Worm (Caenorhabditis elegans) whole organism, early embryonic: ENCODE measurements around the gene F44D12.10.

Source experiments
- B0310.2 ChIP-seq: sonication (generic microtip); optimal IDR thresholded peaks from 2 replicates; lab custom pipeline; 2016; ENCODE audit warnings: mild to moderate bottlenecking, missing genetic modification characterization, missing compliant biosample characterization
- F13C5.2 ChIP-seq: sonication (generic microtip); optimal IDR thresholded peaks from 2 replicates; lab custom pipeline; 2017; ENCODE audit warnings: mild to moderate bottlenecking, missing genetic modification characterization, inconsistent platforms, missing compliant biosample characterization
- aly-1 ChIP-seq: sonication (generic microtip); optimal IDR thresholded peaks from 2 replicates; lab custom pipeline; 2016; ENCODE audit warnings: missing genetic modification characterization, missing compliant biosample characterization
- ama-1 ChIP-seq: fragments of 150-350 bp; optimal IDR thresholded peaks from 2 replicates; lab custom pipeline; 2014
- ceh-13 ChIP-seq: fragments of 200-800 bp; sonication (Bioruptor generic); optimal IDR thresholded peaks from 2 replicates; lab custom pipeline; 2018; ENCODE audit warnings: mild to moderate bottlenecking, missing genetic modification characterization, missing compliant biosample characterization
- ceh-36 ChIP-seq: sonication (generic microtip); optimal IDR thresholded peaks from 2 replicates; lab custom pipeline; 2016; ENCODE audit warnings: missing genetic modification characterization, inconsistent platforms, missing compliant biosample characterization
- ets-7 ChIP-seq: sonication (generic microtip); optimal IDR thresholded peaks from 2 replicates; lab custom pipeline; 2016; ENCODE audit warnings: missing genotype, missing genetic modification characterization, missing compliant biosample characterization
- flt-1 ChIP-seq: fragments of 200-800 bp; sonication (Bioruptor generic); IDR thresholded peaks from 2 replicates; pipeline ENCODE4 v1.3.6; 2022; ENCODE audit warnings: missing genetic modification characterization, missing compliant biosample characterization
- hmbx-1 ChIP-seq: sonication (generic microtip); optimal IDR thresholded peaks from 2 replicates; lab custom pipeline; 2016; ENCODE audit warnings: mild to moderate bottlenecking, missing genetic modification characterization, missing compliant biosample characterization
- hmg-4 ChIP-seq: fragments of 200-800 bp; sonication (Bioruptor generic); optimal IDR thresholded peaks from 2 replicates; lab custom pipeline; 2018; ENCODE audit warnings: mild to moderate bottlenecking, missing genetic modification characterization, missing compliant biosample characterization
- hnd-1 ChIP-seq: sonication (generic microtip); optimal IDR thresholded peaks from 2 replicates; lab custom pipeline; 2016; ENCODE audit warnings: missing genetic modification characterization, missing compliant biosample characterization
- pes-1 ChIP-seq: fragments of 200-800 bp; sonication (Bioruptor generic); IDR thresholded peaks from 2 replicates; pipeline ENCODE4 v1.3.6; 2022; ENCODE audit warnings: missing genetic modification reagents, missing genetic modification characterization, missing compliant biosample characterization
- scrt-1 ChIP-seq: fragments of 200-800 bp; sonication (Bioruptor generic); IDR thresholded peaks from 2 replicates; pipeline ENCODE4 v1.3.6; 2022; ENCODE audit warnings: missing genetic modification characterization, missing compliant biosample characterization
- sea-1 ChIP-seq: fragments of 200-800 bp; sonication (Bioruptor generic); conservative IDR thresholded peaks from 2 replicates; pipeline ENCODE4 v1.3.6; 2022; ENCODE audit warnings: missing genetic modification characterization, missing compliant biosample characterization
- tbx-11 ChIP-seq: fragments of 200-800 bp; sonication (Bioruptor generic); IDR thresholded peaks from 2 replicates; pipeline ENCODE4 v1.3.6; 2022; ENCODE audit warnings: missing genetic modification characterization, missing compliant biosample characterization
- tbx-37 ChIP-seq: fragments of 200-800 bp; sonication (Bioruptor generic); conservative IDR thresholded peaks from 2 replicates; pipeline ENCODE4 v1.3.6; 2022; ENCODE audit warnings: missing genetic modification reagents, missing genetic modification characterization, missing compliant biosample characterization
- tra-4 ChIP-seq: sonication (generic microtip); optimal IDR thresholded peaks from 2 replicates; lab custom pipeline; 2017; ENCODE audit warnings: missing genetic modification characterization, missing compliant biosample characterization

The F44D12.10 gene

ce11 chrIV:10036966-10037365 is at the start of gene F44D12.10:
Gene F44D12.10, minus strand, starts transcription at chrIV:10037066.
- TF ChIP-seq sea-1, result no peak
- no peak for TF ChIP-seq tbx-37

- TF ChIP-seq F13C5.2 (peak; percentile 48), tbx-11 (GFP tag; lab: Robert Waterston, UW) (no peak), ama-1 (lab: Kevin White, UChicago) (no peak)
Measured at ce11 chrIV:10085401-10086187, 48.7 kb upstream of the F44D12.10 start, which contains the start of the genes col-2 and ndc-80. Gene col-2, minus strand, starts transcription at chrIV:10085451. Gene ndc-80, plus strand, starts transcription at chrIV:10086137.

ce11 chrIV:10084323-10084959 is 47.6 kb upstream of the F44D12.10 start, which contains the start of gene W01B6.8:
Gene W01B6.8, minus strand, starts transcription at chrIV:10084373.
- 0 out of 2 replicates have a peak, but pooled peaks have one; percentile 56 for TF ChIP-seq sea-1
- no peak for TF ChIP-seq ets-7 (tag; lab: Kevin White, UChicago)

- TF ChIP-seq hmg-4 (GFP tag; lab: Kevin White, UChicago) (no peak), ama-1 (lab: Kevin White, UChicago) (no peak), F13C5.2 (no peak), flt-1 (GFP tag; lab: Robert Waterston, UW) (no peak), tbx-11 (GFP tag; lab: Robert Waterston, UW) (no peak), scrt-1 (GFP tag; lab: Robert Waterston, UW) (no peak), sea-1 (no peak), aly-1 (tag; lab: Kevin White, UChicago) (no peak), pes-1 (no peak), ets-7 (tag; lab: Kevin White, UChicago) (no peak), tra-4 (no peak), hnd-1 (no peak), ceh-36 (tag; lab: Kevin White, UChicago) (no peak), tbx-37 (no peak), hmbx-1 (no peak)
Measured at ce11 chrIV:10080816-10081215, 44.0 kb upstream of the F44D12.10 start, which contains the start of gene W01B6.6. Gene W01B6.6, plus strand, starts transcription at chrIV:10081116.

- TF ChIP-seq hnd-1 (no peak), flt-1 (GFP tag; lab: Robert Waterston, UW) (no peak), F13C5.2 (no peak), hmbx-1 (no peak), scrt-1 (GFP tag; lab: Robert Waterston, UW) (no peak), pes-1 (no peak), sea-1 (no peak), tbx-11 (GFP tag; lab: Robert Waterston, UW) (no peak), aly-1 (tag; lab: Kevin White, UChicago) (no peak), ets-7 (tag; lab: Kevin White, UChicago) (no peak), ceh-36 (tag; lab: Kevin White, UChicago) (no peak), tra-4 (no peak), hmg-4 (GFP tag; lab: Kevin White, UChicago) (no peak), tbx-37 (no peak)
Measured at ce11 chrIV:10078003-10078402, 41.1 kb upstream of the F44D12.10 start.

- TF ChIP-seq ceh-13 (GFP tag; lab: Kevin White, UChicago) (no peak), hmbx-1 (no peak), scrt-1 (GFP tag; lab: Robert Waterston, UW) (no peak), pes-1 (no peak), F13C5.2 (no peak), hnd-1 (no peak), B0310.2 (no peak), hmg-4 (GFP tag; lab: Kevin White, UChicago) (no peak), sea-1 (no peak), ama-1 (lab: Kevin White, UChicago) (no peak), flt-1 (GFP tag; lab: Robert Waterston, UW) (no peak)
Measured at ce11 chrIV:10075899-10076298, 39.0 kb upstream of the F44D12.10 start, which contains the start of gene W01B6.5. Gene W01B6.5, plus strand, starts transcription at chrIV:10076199.

ce11 chrIV:10075034-10075510 is 38.2 kb upstream of the F44D12.10 start, which contains the start of the genes ttbk-4 and W01B6.4:
Gene ttbk-4, minus strand, starts transcription at chrIV:10075134.
Gene W01B6.4, plus strand, starts transcription at chrIV:10075460.
- TF ChIP-seq B0310.2 (no peak), aly-1 (tag; lab: Kevin White, UChicago) (no peak), ets-7 (tag; lab: Kevin White, UChicago) (no peak), ceh-36 (tag; lab: Kevin White, UChicago) (no peak), ceh-13 (GFP tag; lab: Kevin White, UChicago) (no peak), sea-1 (no peak), scrt-1 (GFP tag; lab: Robert Waterston, UW) (no peak), hnd-1 (no peak), ama-1 (lab: Kevin White, UChicago) (no peak), flt-1 (GFP tag; lab: Robert Waterston, UW) (no peak), tbx-37 (no peak), hmg-4 (GFP tag; lab: Kevin White, UChicago) (no peak), pes-1 (no peak), F13C5.2 (no peak), hmbx-1 (no peak), tbx-11 (GFP tag; lab: Robert Waterston, UW) (no peak), tra-4 (no peak)

ce11 chrIV:10072527-10072926 is 35.7 kb upstream of the F44D12.10 start, which contains the start of gene W01B6.3:
Gene W01B6.3, minus strand, starts transcription at chrIV:10072627.
- no peak for TF ChIP-seq flt-1 (GFP tag; lab: Robert Waterston, UW)
- no peak for TF ChIP-seq F13C5.2
- no peak for TF ChIP-seq B0310.2
- no peak for TF ChIP-seq ceh-36 (tag; lab: Kevin White, UChicago)
- no peak for TF ChIP-seq hnd-1
- no peak for TF ChIP-seq ets-7 (tag; lab: Kevin White, UChicago)
- TF ChIP-seq ama-1 (lab: Kevin White, UChicago), result no peak
- TF ChIP-seq hmg-4 (GFP tag; lab: Kevin White, UChicago), result no peak
- no peak for TF ChIP-seq tra-4
